Worm (Caenorhabditis elegans) whole organism, young adult: ENCODE results near the gene T28H10.2.

Source experiments
- F37B4.10 ChIP-seq: fragments of 200-800 bp; sonication (Bioruptor generic); IDR thresholded peaks from 2 replicates; pipeline ENCODE4 v1.3.6; 2022; ENCODE audit warnings: missing genetic modification characterization, missing compliant biosample characterization
- F57A8.1 ChIP-seq: fragments of 200-800 bp; sonication (Bioruptor generic); optimal IDR thresholded peaks from 2 replicates; lab custom pipeline; 2018; ENCODE audit warnings: mild to moderate bottlenecking, missing genetic modification characterization, moderate library complexity, missing compliant biosample characterization
- F57C9.4 ChIP-seq: sonication (generic microtip); optimal IDR thresholded peaks from 2 replicates; lab custom pipeline; 2017; ENCODE audit warnings: mild to moderate bottlenecking, missing genetic modification characterization, missing compliant biosample characterization
- T26A5.8 ChIP-seq: sonication (generic microtip); optimal IDR thresholded peaks from 2 replicates; lab custom pipeline; 2016; ENCODE audit warnings: missing genetic modification characterization, missing compliant biosample characterization
- Y53F4B.3 ChIP-seq: fragments of 200-800 bp; sonication (Bioruptor generic); IDR thresholded peaks from 2 replicates; pipeline ENCODE4 v1.3.6; 2022; ENCODE audit warnings: missing genetic modification reagents, missing genetic modification characterization, missing compliant biosample characterization
- Y67H2A.10 ChIP-seq: fragments of 200-800 bp; sonication (Bioruptor generic); conservative IDR thresholded peaks from 2 replicates; pipeline ENCODE4 v1.3.6; 2022; ENCODE audit warnings: missing genetic modification reagents, missing genetic modification characterization, missing compliant biosample characterization
- attf-3 ChIP-seq: fragments of 200-800 bp; sonication (Bioruptor generic); conservative IDR thresholded peaks from 2 replicates; pipeline ENCODE4 v1.3.6; 2022; ENCODE audit warnings: missing genetic modification reagents, missing genetic modification characterization, missing compliant biosample characterization
- attf-6 ChIP-seq: fragments of 200-800 bp; sonication (Bioruptor generic); IDR thresholded peaks from 2 replicates; pipeline ENCODE4 v1.3.6; 2022; ENCODE audit warnings: missing genetic modification reagents, missing genetic modification characterization, missing compliant biosample characterization
- bed-1 ChIP-seq: fragments of 200-800 bp; sonication (Bioruptor generic); IDR thresholded peaks from 2 replicates; pipeline ENCODE4 v1.3.6; 2022; ENCODE audit warnings: missing genetic modification reagents, missing genetic modification characterization, missing compliant biosample characterization
- cebp-2 ChIP-seq: fragments of 200-800 bp; sonication (Bioruptor generic); IDR thresholded peaks from 2 replicates; pipeline ENCODE4 v1.3.6; 2022; ENCODE audit warnings: missing genetic modification characterization, missing compliant biosample characterization
- ceh-40 ChIP-seq: fragments of 200-800 bp; sonication (Bioruptor generic); IDR thresholded peaks from 2 replicates; pipeline ENCODE4 v1.3.6; 2022; ENCODE audit warnings: missing genetic modification characterization, missing compliant biosample characterization
- ceh-79 ChIP-seq: sonication (generic microtip); optimal IDR thresholded peaks from 2 replicates; lab custom pipeline; 2017; ENCODE audit warnings: mild to moderate bottlenecking, missing genetic modification characterization, missing compliant biosample characterization
- ceh-91 ChIP-seq: fragments of 200-800 bp; sonication (Bioruptor generic); IDR thresholded peaks from 2 replicates; pipeline ENCODE4 v1.3.6; 2022; ENCODE audit warnings: missing genetic modification reagents, missing genetic modification characterization, missing compliant biosample characterization
- chd-7 ChIP-seq: sonication (generic microtip); optimal IDR thresholded peaks from 2 replicates; lab custom pipeline; 2016; ENCODE audit warnings: mild to moderate bottlenecking, missing genetic modification characterization, moderate library complexity, missing compliant biosample characterization
- egl-18 ChIP-seq: fragments of 200-800 bp; sonication (Bioruptor generic); IDR thresholded peaks from 2 replicates; pipeline ENCODE4 v1.3.6; 2022; ENCODE audit warnings: missing genetic modification reagents, missing genetic modification characterization, missing compliant biosample characterization
- ekl-4 ChIP-seq: fragments of 200-800 bp; sonication (Bioruptor generic); IDR thresholded peaks from 2 replicates; pipeline ENCODE4 v1.3.6; 2022; ENCODE audit warnings: missing genetic modification reagents, missing genetic modification characterization, missing compliant biosample characterization
- fkh-3 ChIP-seq: sonication (generic microtip); optimal IDR thresholded peaks from 2 replicates; lab custom pipeline; 2016; ENCODE audit warnings: mild to moderate bottlenecking, missing genetic modification characterization, missing compliant biosample characterization
- gei-17 ChIP-seq: fragments of 200-800 bp; sonication (Bioruptor generic); optimal IDR thresholded peaks from 2 replicates; lab custom pipeline; 2018; ENCODE audit warnings: mild to moderate bottlenecking, missing genetic modification characterization, missing compliant biosample characterization
- hlh-12 ChIP-seq: sonication (generic microtip); optimal IDR thresholded peaks from 2 replicates; lab custom pipeline; 2016; ENCODE audit warnings: missing genetic modification characterization, missing compliant biosample characterization
- hmg-1.2 ChIP-seq: fragments of 200-800 bp; sonication (Bioruptor generic); IDR thresholded peaks from 2 replicates; pipeline ENCODE4 v1.3.6; 2022; ENCODE audit warnings: missing genetic modification reagents, missing genetic modification characterization, missing compliant biosample characterization
- let-526 ChIP-seq: fragments of 200-800 bp; sonication (Bioruptor generic); IDR thresholded peaks from 2 replicates; pipeline ENCODE4 v1.3.6; 2022; ENCODE audit warnings: missing genetic modification reagents, missing genetic modification characterization, missing compliant biosample characterization
- let-607 ChIP-seq, 2 experiments: fragments of 200-800 bp in 1 of 2; sonication (Bioruptor generic) in 1 of 2; sonication (generic microtip) in 1 of 2; optimal IDR thresholded peaks; 2 replicates each; lab custom pipeline; 2016 to 2018; ENCODE audit warnings: mild to moderate bottlenecking in 2 of 2, missing compliant biosample characterization in 2 of 2, missing genetic modification characterization in 2 of 2, moderate library complexity in 2 of 2, missing genotype in 1 of 2
- lin-26 ChIP-seq: fragments of 200-800 bp; sonication (Bioruptor generic); IDR thresholded peaks from 2 replicates; pipeline ENCODE4 v1.3.6; 2022; ENCODE audit warnings: missing genetic modification reagents, missing genetic modification characterization, missing compliant biosample characterization
- lin-35 ChIP-seq, 3 experiments: fragments of 150-350 bp in 2 of 3; sonication (generic microtip) in 1 of 3; optimal IDR thresholded peaks; 2 replicates each; lab custom pipeline; 2014 to 2018; ENCODE audit warnings: missing biosample characterization in 3 of 3, missing genetic modification characterization in 3 of 3, missing genetic modification reagents in 3 of 3
- lsl-1 ChIP-seq: fragments of 200-800 bp; sonication (Bioruptor generic); optimal IDR thresholded peaks from 2 replicates; lab custom pipeline; 2018; ENCODE audit warnings: mild to moderate bottlenecking, missing genetic modification characterization, moderate library complexity, missing compliant biosample characterization
- madf-6 ChIP-seq: fragments of 200-800 bp; sonication (Bioruptor generic); IDR thresholded peaks from 2 replicates; pipeline ENCODE4 v1.3.6; 2022; ENCODE audit warnings: missing genetic modification reagents, missing genetic modification characterization, missing compliant biosample characterization
- nfya-1 ChIP-seq: sonication (generic microtip); optimal IDR thresholded peaks from 2 replicates; lab custom pipeline; 2017; ENCODE audit warnings: antibody characterized with exemption, missing compliant biosample characterization, missing genetic modification characterization, borderline replicate concordance; ENCODE audit not compliant: insufficient read depth
- nhr-120 ChIP-seq: fragments of 200-800 bp; sonication (Bioruptor generic); IDR thresholded peaks from 2 replicates; pipeline ENCODE4 v1.3.6; 2022; ENCODE audit warnings: missing genetic modification characterization, missing compliant biosample characterization
- rcor-1 ChIP-seq: fragments of 200-800 bp; sonication (Bioruptor generic); IDR thresholded peaks from 2 replicates; pipeline ENCODE4 v1.3.6; 2022; ENCODE audit warnings: missing genetic modification reagents, missing genetic modification characterization, missing compliant biosample characterization
- rec-8 ChIP-seq, 2 experiments: sonication (generic microtip); optimal IDR thresholded peaks; 2 replicates each; lab custom pipeline; 2016; ENCODE audit warnings: mild to moderate bottlenecking in 2 of 2, missing genetic modification characterization in 2 of 2, missing genetic modification reagents in 2 of 2, missing genotype in 2 of 2, missing biosample characterization in 1 of 2, missing compliant biosample characterization in 1 of 2, moderate library complexity in 1 of 2
- sptf-2 ChIP-seq: fragments of 200-800 bp; sonication (Bioruptor generic); optimal IDR thresholded peaks from 2 replicates; lab custom pipeline; 2018; ENCODE audit warnings: mild to moderate bottlenecking, missing genetic modification characterization, missing compliant biosample characterization
- tbp1 ChIP-seq: fragments of 200-800 bp; sonication (Bioruptor generic); optimal IDR thresholded peaks from 2 replicates; lab custom pipeline; 2018; ENCODE audit warnings: mild to moderate bottlenecking, missing genetic modification characterization, missing compliant biosample characterization
- xnd-1 ChIP-seq: sonication (generic microtip); optimal IDR thresholded peaks from 2 replicates; lab custom pipeline; 2016; ENCODE audit warnings: missing genotype, missing genetic modification reagents, missing genetic modification characterization, missing compliant biosample characterization
- ztf-18 ChIP-seq: sonication (generic microtip); optimal IDR thresholded peaks from 2 replicates; lab custom pipeline; 2016; ENCODE audit warnings: missing genotype, mild to moderate bottlenecking, missing genetic modification characterization, missing compliant biosample characterization
- ztf-3 ChIP-seq: fragments of 200-800 bp; sonication (Bioruptor generic); optimal IDR thresholded peaks from 2 replicates; lab custom pipeline; 2018; ENCODE audit warnings: mild to moderate bottlenecking, missing genetic modification characterization, missing compliant biosample characterization
- ztf-6 ChIP-seq: fragments of 200-800 bp; sonication (Bioruptor generic); IDR thresholded peaks from 2 replicates; pipeline ENCODE4 v1.3.6; 2022; ENCODE audit warnings: missing genetic modification reagents, missing genetic modification characterization, missing compliant biosample characterization

The T28H10.2 gene

ce11 chrV:12509922-12510582 is 2.7 kb downstream of the T28H10.2 start (continued):
- TF ChIP-seq let-607 (tag; optimal IDR thresholded peaks at IDR 0.05; lab: Kevin White, UChicago) = peak in 1 of 2 experiments; percentile 38
- peak; percentile 53 for TF ChIP-seq fkh-3 (tag; lab: Kevin White, UChicago)
- peak; percentile 29 for TF ChIP-seq ztf-3 (GFP tag; lab: Kevin White, UChicago)
- peak; percentile 43 for TF ChIP-seq hlh-12 (tag; lab: Kevin White, UChicago)
- TF ChIP-seq F57A8.1 = peak; percentile 62

DNA sequence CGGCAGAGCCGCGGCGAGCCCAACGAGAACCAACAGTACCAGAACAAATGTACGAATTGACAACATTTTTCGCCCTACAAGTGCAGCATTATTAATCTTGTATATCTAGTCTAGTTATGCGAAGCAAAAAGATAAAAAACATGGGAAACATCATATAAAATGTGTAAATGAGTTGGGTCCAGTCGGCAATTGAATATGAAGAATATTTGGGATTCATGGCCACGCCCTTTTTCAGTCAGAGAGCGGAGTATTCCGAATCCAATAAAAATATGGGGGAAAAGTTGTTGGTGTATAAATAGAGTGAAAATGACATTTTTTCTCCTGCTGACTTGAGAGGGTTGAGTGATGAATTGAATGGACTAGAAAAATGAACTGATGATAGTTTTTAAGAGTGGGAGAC is 6.6 kb downstream of the T28H10.2 start, which contains the start of gene nlp-46:
TSS of gene nlp-46 (minus strand) at position 101 of the 400 bp plus-strand sequence.
- TF ChIP-seq Y53F4B.3 (no peak), gei-17 (GFP tag; lab: Kevin White, UChicago) (no peak), ceh-91 (GFP tag; lab: Robert Waterston, UW) (no peak), F57C9.4 (tag; lab: Kevin White, UChicago) (no peak), lin-26 (GFP tag; lab: Robert Waterston, UW) (no peak), rcor-1 (GFP tag; lab: Robert Waterston, UW) (no peak), ceh-79 (tag; lab: Kevin White, UChicago) (no peak), sptf-2 (GFP tag; lab: Kevin White, UChicago) (no peak)
- TF ChIP-seq, all 124 proteins: peak for 0

ce11 chrV:12505730-12506129 is 7.0 kb downstream of the T28H10.2 start:
- TF ChIP-seq ztf-6 (GFP tag; lab: Robert Waterston, UW) (no peak), ceh-79 (tag; lab: Kevin White, UChicago) (no peak), rec-8 (tag; optimal IDR thresholded peaks at IDR 0.05; lab: Kevin White, UChicago) (no peak), attf-3 (GFP tag; lab: Robert Waterston, UW) (no peak), F57C9.4 (tag; lab: Kevin White, UChicago) (no peak), cebp-2 (GFP tag; lab: Robert Waterston, UW) (no peak), bed-1 (GFP tag; lab: Robert Waterston, UW) (no peak), Y67H2A.10 (GFP tag; lab: Robert Waterston, UW) (no peak)

ce11 chrV:12503494-12503893 is 9.3 kb downstream of the T28H10.2 start, which contains the start of gene T28H10.1:
Gene T28H10.1 (plus strand): TSS chrV:12503794.
- no peak for TF ChIP-seq T26A5.8 (tag; lab: Kevin White, UChicago)
- TF ChIP-seq F57A8.1 = no peak
- no peak for TF ChIP-seq nfya-1
- no peak for TF ChIP-seq ceh-40 (GFP tag; lab: Robert Waterston, UW)
- no peak for TF ChIP-seq ztf-18 (tag; lab: Kevin White, UChicago)
- no peak for TF ChIP-seq ekl-4 (GFP tag; lab: Robert Waterston, UW)
- no peak for TF ChIP-seq hmg-1.2 (GFP tag; lab: Robert Waterston, UW)
- TF ChIP-seq tbp1 (GFP tag; lab: Kevin White, UChicago) = no peak
- no peak for TF ChIP-seq lin-35 (GFP tag; optimal IDR thresholded peaks at IDR 0.05; lab: Kevin White, UChicago)
- no peak for TF ChIP-seq nhr-120 (GFP tag; lab: Robert Waterston, UW)
- TF ChIP-seq madf-6 (GFP tag; lab: Robert Waterston, UW) = no peak
- no peak for TF ChIP-seq F37B4.10 (GFP tag; lab: Robert Waterston, UW)
- TF ChIP-seq egl-18 (GFP tag; lab: Robert Waterston, UW) = no peak
- TF ChIP-seq bed-1 (GFP tag; lab: Robert Waterston, UW) = no peak
- TF ChIP-seq lsl-1 (GFP tag; lab: Kevin White, UChicago) = no peak
- TF ChIP-seq xnd-1 = no peak
- no peak for TF ChIP-seq let-526 (GFP tag; lab: Robert Waterston, UW)
- no peak for TF ChIP-seq attf-6 (GFP tag; lab: Robert Waterston, UW)
- no peak for TF ChIP-seq chd-7 (tag; lab: Kevin White, UChicago)
